Fruit fly (Drosophila melanogaster) whole organism, embryonic: Measurements from ENCODE around the gene Sox102F.

ENCODE experiments used
- Bdp1 ChIP-seq: fragments of 200-800 bp; sonication (Bioruptor generic); optimal IDR thresholded peaks from 3 replicates; lab custom pipeline; 2016; ENCODE audit warnings: missing biosample characterization, missing genetic modification characterization
- Blimp-1 ChIP-seq: fragments of 200-800 bp; sonication (Bioruptor generic); optimal IDR thresholded peaks from 3 replicates; lab custom pipeline; 2018; ENCODE audit warnings: missing biosample characterization, missing genetic modification characterization, mild to moderate bottlenecking, moderate library complexity, missing genetic modification reagents
- CG10274 ChIP-seq: fragments of 200-800 bp; sonication (Bioruptor generic); optimal IDR thresholded peaks from 3 replicates; lab custom pipeline; 2017; ENCODE audit warnings: missing biosample characterization, mild to moderate bottlenecking, missing genetic modification characterization
- CG10462 ChIP-seq: fragments of 200-800 bp; sonication (Bioruptor generic); optimal IDR thresholded peaks from 2 replicates; lab custom pipeline; 2016; ENCODE audit warnings: missing biosample characterization, missing genetic modification characterization
- CG11093 ChIP-seq: fragments of 200-800 bp; sonication (Bioruptor generic); IDR thresholded peaks from 3 replicates; pipeline ENCODE4 v1.3.6; 2022; ENCODE audit warnings: missing biosample characterization, missing genetic modification characterization
- CG11560 ChIP-seq: fragments of 200-800 bp; sonication (Bioruptor generic); IDR thresholded peaks from 3 replicates; pipeline ENCODE4 v1.3.6; 2022; ENCODE audit warnings: missing biosample characterization, missing genetic modification characterization
- CG17361 ChIP-seq: fragments of 200-800 bp; sonication (Bioruptor generic); IDR thresholded peaks from 3 replicates; pipeline ENCODE4 v1.3.6; 2022; ENCODE audit warnings: missing biosample characterization, missing genetic modification characterization
- CG17385 ChIP-seq: fragments of 200-800 bp; sonication (Bioruptor generic); optimal IDR thresholded peaks from 3 replicates; lab custom pipeline; 2018; ENCODE audit warnings: missing biosample characterization, mild to moderate bottlenecking, missing genetic modification characterization
- CG33557 ChIP-seq: fragments of 200-800 bp; sonication (Bioruptor generic); optimal IDR thresholded peaks from 2 replicates; lab custom pipeline; 2019; ENCODE audit warnings: missing biosample characterization, mild to moderate bottlenecking, missing genetic modification characterization, moderate library complexity
- CG3407 ChIP-seq: fragments of 200-800 bp; sonication (Bioruptor generic); optimal IDR thresholded peaks from 2 replicates; lab custom pipeline; 2018; ENCODE audit warnings: missing biosample characterization, mild to moderate bottlenecking, missing genetic modification characterization
- CG4404 ChIP-seq: fragments of 200-800 bp; sonication (Bioruptor generic); IDR thresholded peaks from 2 replicates; pipeline ENCODE4 v1.3.6; 2022; ENCODE audit warnings: missing biosample characterization, missing genetic modification characterization
- CG6654 ChIP-seq: fragments of 200-800 bp; sonication (Bioruptor generic); optimal IDR thresholded peaks from 2 replicates; lab custom pipeline; 2017; ENCODE audit warnings: missing biosample characterization, mild to moderate bottlenecking, missing genetic modification characterization
- CG7556 ChIP-seq: fragments of 200-800 bp; sonication (Bioruptor generic); optimal IDR thresholded peaks from 2 replicates; lab custom pipeline; 2017; ENCODE audit warnings: missing biosample characterization, mild to moderate bottlenecking, missing genetic modification characterization
- CG8089 ChIP-seq: fragments of 200-800 bp; sonication (Bioruptor generic); optimal IDR thresholded peaks from 3 replicates; lab custom pipeline; 2016; ENCODE audit warnings: missing biosample characterization, missing genetic modification characterization
- CG9817 ChIP-seq: fragments of 200-800 bp; sonication (Bioruptor generic); optimal IDR thresholded peaks from 2 replicates; lab custom pipeline; 2018; ENCODE audit warnings: missing biosample characterization, mild to moderate bottlenecking, missing genetic modification characterization, moderate library complexity
- CG9932 ChIP-seq: fragments of 200-800 bp; sonication (Bioruptor generic); IDR thresholded peaks from 2 replicates; pipeline ENCODE4 v1.3.6; 2022; ENCODE audit warnings: missing biosample characterization, missing genetic modification characterization
- Dll ChIP-seq: fragments of 200-800 bp; sonication (Bioruptor generic); IDR thresholded peaks from 4 replicates; pipeline ENCODE4 v1.3.6; 2022; ENCODE audit warnings: missing biosample characterization, missing genetic modification characterization; ENCODE audit not compliant: partially characterized antibody
- Dp ChIP-seq: fragments of 200-800 bp; sonication (Bioruptor generic); optimal IDR thresholded peaks from 2 replicates; lab custom pipeline; 2018; ENCODE audit warnings: missing biosample characterization, mild to moderate bottlenecking, missing genetic modification characterization, moderate library complexity
- Gsc ChIP-seq: fragments of 200-800 bp; sonication (Bioruptor generic); IDR thresholded peaks from 2 replicates; pipeline ENCODE4 v1.3.6; 2022; ENCODE audit warnings: missing biosample characterization, missing genetic modification characterization
- H15 ChIP-seq: fragments of 200-800 bp; sonication (Bioruptor generic); IDR thresholded peaks from 3 replicates; pipeline ENCODE4 v1.3.6; 2022; ENCODE audit warnings: missing biosample characterization, missing genetic modification characterization
- HLH3B ChIP-seq: fragments of 200-800 bp; sonication (Bioruptor generic); IDR thresholded peaks from 2 replicates; pipeline ENCODE4 v1.3.6; 2022; ENCODE audit warnings: missing biosample characterization, missing genetic modification characterization
- Med ChIP-seq: fragments of 200-800 bp; sonication (Bioruptor generic); peaks from one replicate; lab custom pipeline; 2016; ENCODE audit warnings: missing biosample characterization, missing genetic modification characterization, mild to moderate bottlenecking, inconsistent platforms, moderate library complexity
- NK7.1 ChIP-seq: fragments of 200-800 bp; sonication (Bioruptor generic); optimal IDR thresholded peaks from 3 replicates; lab custom pipeline; 2016; ENCODE audit warnings: missing biosample characterization, missing genetic modification characterization
- Opbp ChIP-seq: fragments of 200-800 bp; sonication (Bioruptor generic); IDR thresholded peaks from 3 replicates; pipeline ENCODE4 v1.3.6; 2022; ENCODE audit warnings: missing biosample characterization, missing genetic modification characterization; ENCODE audit not compliant: partially characterized antibody
- ac ChIP-seq: fragments of 200-800 bp; sonication (Bioruptor generic); optimal IDR thresholded peaks from 3 replicates; lab custom pipeline; 2017; ENCODE audit warnings: missing biosample characterization, mild to moderate bottlenecking, missing genetic modification characterization
- al ChIP-seq: fragments of 200-800 bp; sonication (Bioruptor generic); IDR thresholded peaks from 2 replicates; pipeline ENCODE4 v1.3.6; 2022; ENCODE audit warnings: missing biosample characterization, missing genetic modification characterization
- aop ChIP-seq: fragments of 200-800 bp; sonication (Bioruptor generic); IDR thresholded peaks from 2 replicates; pipeline ENCODE4 v1.3.6; 2022; ENCODE audit warnings: missing biosample characterization, missing genetic modification characterization
- bbx ChIP-seq: fragments of 200-800 bp; sonication (Bioruptor generic); IDR thresholded peaks from 2 replicates; pipeline ENCODE4 v1.3.6; 2022; ENCODE audit warnings: missing biosample characterization, missing genetic modification characterization; ENCODE audit not compliant: partially characterized antibody
- bsh ChIP-seq, 2 experiments: fragments of 200-800 bp; sonication (Bioruptor generic); optimal IDR thresholded peaks; 2 replicates each; lab custom pipeline; 2017 to 2018; ENCODE audit warnings: mild to moderate bottlenecking in 2 of 2, missing biosample characterization in 2 of 2, missing genetic modification characterization in 2 of 2, moderate library complexity in 1 of 2
- crc ChIP-seq: fragments of 200-800 bp; sonication (Bioruptor generic); optimal IDR thresholded peaks from 2 replicates; lab custom pipeline; 2016; ENCODE audit warnings: missing biosample characterization, missing genetic modification characterization
- croc ChIP-seq: fragments of 200-800 bp; sonication (Bioruptor generic); conservative IDR thresholded peaks from 3 replicates; pipeline ENCODE4 v1.3.6; 2022; ENCODE audit warnings: missing biosample characterization, missing genetic modification characterization
- danr ChIP-seq: fragments of 200-800 bp; sonication (Bioruptor generic); IDR thresholded peaks from 2 replicates; pipeline ENCODE4 v1.3.6; 2022; ENCODE audit warnings: missing biosample characterization, missing genetic modification characterization
- emc ChIP-seq: fragments of 200-800 bp; sonication (Bioruptor generic); optimal IDR thresholded peaks from 2 replicates; lab custom pipeline; 2016; ENCODE audit warnings: missing biosample characterization, missing genetic modification characterization
- her ChIP-seq: fragments of 200-800 bp; sonication (Bioruptor generic); optimal IDR thresholded peaks from 2 replicates; lab custom pipeline; 2016; ENCODE audit warnings: missing biosample characterization, missing genetic modification characterization
- kay ChIP-seq: fragments of 200-800 bp; sonication (Bioruptor generic); optimal IDR thresholded peaks from 2 replicates; lab custom pipeline; 2016; ENCODE audit warnings: missing biosample characterization, missing genetic modification characterization
- luna ChIP-seq: fragments of 200-800 bp; sonication (Bioruptor generic); optimal IDR thresholded peaks from 2 replicates; lab custom pipeline; 2016; ENCODE audit warnings: missing biosample characterization, missing genetic modification characterization
- nau ChIP-seq: fragments of 200-800 bp; sonication (Bioruptor generic); optimal IDR thresholded peaks from 3 replicates; lab custom pipeline; 2017; ENCODE audit warnings: missing biosample characterization, mild to moderate bottlenecking, missing genetic modification characterization, missing genetic modification reagents
- p53 ChIP-seq: fragments of 200-800 bp; sonication (Bioruptor generic); optimal IDR thresholded peaks from 2 replicates; lab custom pipeline; 2016; ENCODE audit warnings: missing biosample characterization, missing genetic modification characterization
- pzg ChIP-seq: fragments of 200-800 bp; sonication (Bioruptor generic); optimal IDR thresholded peaks from 3 replicates; lab custom pipeline; 2018; ENCODE audit warnings: missing biosample characterization, mild to moderate bottlenecking, missing genetic modification characterization, moderate library complexity
- repo ChIP-seq: fragments of 200-800 bp; sonication (Bioruptor generic); optimal IDR thresholded peaks from 2 replicates; lab custom pipeline; 2016; ENCODE audit warnings: missing biosample characterization, missing genetic modification characterization
- sd ChIP-seq: fragments of 200-800 bp; sonication (Bioruptor generic); optimal IDR thresholded peaks from 3 replicates; lab custom pipeline; 2018; ENCODE audit warnings: missing biosample characterization, mild to moderate bottlenecking, missing genetic modification characterization, moderate library complexity
- seq ChIP-seq: fragments of 200-800 bp; sonication (Bioruptor generic); IDR thresholded peaks from 2 replicates; pipeline ENCODE4 v1.3.6; 2022; ENCODE audit warnings: missing biosample characterization, missing genetic modification characterization
- sisA ChIP-seq: fragments of 200-800 bp; sonication (Bioruptor generic); IDR thresholded peaks from 2 replicates; pipeline ENCODE4 v1.3.6; 2022; ENCODE audit warnings: missing biosample characterization, missing genetic modification characterization
- tll ChIP-seq, 2 experiments: fragments of 200-800 bp in 1 of 2; fragments of >200 bp in 1 of 2; sonication (Bioruptor generic) in 1 of 2; optimal IDR thresholded peaks; 2 replicates each; lab custom pipeline; 2017 to 2019; ENCODE audit warnings: missing biosample characterization in 2 of 2, missing genetic modification characterization in 2 of 2, mild to moderate bottlenecking in 1 of 2, moderate library complexity in 1 of 2
- ttk ChIP-seq: fragments of 200-800 bp; sonication (Bioruptor generic); IDR thresholded peaks from 2 replicates; pipeline ENCODE4 v2.1.2; 2022; ENCODE audit warnings: missing biosample characterization, missing genetic modification characterization
- usp ChIP-seq: fragments of >200 bp; optimal IDR thresholded peaks from 2 replicates; lab custom pipeline; 2017; ENCODE audit warnings: missing biosample characterization, missing genetic modification characterization
- z ChIP-seq: fragments of 200-800 bp; sonication (Bioruptor generic); IDR thresholded peaks from 3 replicates; pipeline ENCODE4 v1.3.6; 2022; ENCODE audit warnings: missing biosample characterization, missing genetic modification characterization
- zf30C ChIP-seq: fragments of 200-800 bp; sonication (Bioruptor generic); optimal IDR thresholded peaks from 3 replicates; lab custom pipeline; 2018; ENCODE audit warnings: missing biosample characterization, mild to moderate bottlenecking, missing genetic modification characterization

Gene Sox102F

dm6 chr4:807422-808391 is 26.5 kb downstream of the Sox102F start (continued):
- TF ChIP-seq Dll (GFP tag; lab: Robert Waterston, UW) (no peak; the same call in 3 of the 4 replicates), crc (GFP tag; lab: Kevin White, UChicago) (peak; percentile 60), CG3407 (GFP tag; lab: Kevin White, UChicago) (peak; percentile 77), ac (peak; percentile 65), sisA (GFP tag; lab: Robert Waterston, UW) (no peak; the same call in 1 of the 2 replicates), HLH3B (peak; percentile 71; the same call in 1 of the 2 replicates), CG11560 (tag; lab: Robert Waterston, UW) (no peak), bbx (GFP tag; lab: Robert Waterston, UW) (peak; percentile 45; the same call in 1 of the 2 replicates), sd (no peak), CG9932 (GFP tag; lab: Robert Waterston, UW) (no peak; the same call in none of the 2 replicates), usp (GFP tag; lab: Kevin White, UChicago) (no peak), Dp (no peak), luna (GFP tag; lab: Kevin White, UChicago) (peak; percentile 59), CG33557 (GFP tag; lab: Kevin White, UChicago) (peak; percentile 71), CG8089 (GFP tag; lab: Kevin White, UChicago) (peak; percentile 80), kay (peak; percentile 62), tll (GFP tag; optimal IDR thresholded peaks at IDR 0.05; lab: Kevin White, UChicago) (no peak), NK7.1 (peak; percentile 66), CG17385 (peak; percentile 84), CG7556 (peak; percentile 96), aop (GFP tag; lab: Robert Waterston, UW) (no peak), croc (GFP tag; lab: Robert Waterston, UW) (peak; percentile 64; the same call in 2 of the 3 replicates), CG10462 (GFP tag; lab: Kevin White, UChicago) (peak; percentile 86), CG17361 (GFP tag; lab: Robert Waterston, UW) (peak; percentile 93), p53 (GFP tag; lab: Kevin White, UChicago) (peak; percentile 46), ttk (GFP tag; lab: Robert Waterston, UW) (no peak; the same call in 1 of the 2 replicates), her (GFP tag; lab: Kevin White, UChicago) (peak; percentile 52), H15 (GFP tag; lab: Robert Waterston, UW) (peak; percentile 64; the same call in 2 of the 3 replicates), CG11093 (GFP tag; lab: Robert Waterston, UW) (no peak; the same call in 1 of the 3 replicates), CG9817 (tag; lab: Kevin White, UChicago) (no peak), zf30C (peak; percentile 4), seq (GFP tag; lab: Robert Waterston, UW) (peak; percentile 77), al (peak; percentile 70; the same call in 1 of the 2 replicates), bsh (GFP tag; optimal IDR thresholded peaks at IDR 0.05; lab: Kevin White, UChicago) (peak; percentile 83 to 85), repo (GFP tag; lab: Kevin White, UChicago) (peak; percentile 66), danr (0 out of 2 replicates have a peak, but pooled peaks have one; percentile 47), pzg (GFP tag; lab: Kevin White, UChicago) (no peak), CG10274 (peak; percentile 40), emc (GFP tag; lab: Kevin White, UChicago) (no peak), Gsc (no peak), Blimp-1 (GFP tag; lab: Kevin White, UChicago) (no peak), Bdp1 (GFP tag; lab: Kevin White, UChicago) (peak; percentile 62), CG6654 (GFP tag; lab: Kevin White, UChicago) (peak; percentile 57), CG4404 (GFP tag; lab: Robert Waterston, UW) (no peak), z (0 out of 3 replicates have a peak, but pooled peaks have one; percentile 47), Med (GFP tag; lab: Kevin White, UChicago) (peak; percentile 92), Opbp (GFP tag; lab: Robert Waterston, UW) (no peak), nau (GFP tag; lab: Kevin White, UChicago) (peak; percentile 63)
